Worm (Caenorhabditis elegans): ENCODE measurements around the gene srap-1.
A peak's percentile ranks its signal among the peaks of the same experiment; 100 is the strongest.

DNA sequence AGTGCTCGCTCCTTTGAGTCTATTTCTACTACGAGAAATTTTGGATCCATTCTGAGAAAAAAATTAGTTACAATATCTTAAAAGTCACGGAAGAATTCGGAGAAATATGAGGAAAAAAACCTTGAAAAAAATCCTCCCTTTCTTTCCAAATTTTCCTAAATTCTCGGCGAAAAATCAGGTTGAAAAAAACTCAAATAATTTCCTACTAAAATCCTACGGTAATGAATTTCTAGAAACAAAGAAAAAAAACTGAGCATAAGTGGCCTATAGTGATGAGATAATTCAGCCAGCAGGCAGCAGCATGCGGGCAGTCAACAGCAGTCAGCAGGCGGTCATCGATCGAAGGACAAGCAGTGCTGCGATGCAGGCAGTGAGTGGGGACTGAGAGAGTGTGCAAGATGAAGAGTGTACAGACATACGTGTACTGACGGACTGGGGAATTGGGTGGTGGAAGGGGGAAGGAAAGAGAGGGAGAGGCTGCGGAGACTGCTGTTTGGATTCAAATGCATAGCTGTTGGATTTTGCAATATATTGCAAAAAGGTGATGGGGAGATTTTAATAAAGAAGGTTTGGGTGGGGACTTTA is 18.2 kb upstream of the srap-1 start, which contains the start of gene lir-3:
- TF ChIP-seq aly-1 (tag; optimal IDR thresholded peaks at IDR 0.05): no peak
- no peak for TF ChIP-seq ama-1 (optimal IDR thresholded peaks at IDR 0.05)
- no peak for TF ChIP-seq hnd-1 (tag; optimal IDR thresholded peaks at IDR 0.05)
- no peak for TF ChIP-seq B0310.2 (tag; optimal IDR thresholded peaks at IDR 0.05)
- TF ChIP-seq sea-1 (GFP tag; conservative IDR thresholded peaks at IDR 0.05): no peak
- TF ChIP-seq F13C5.2 (tag; optimal IDR thresholded peaks at IDR 0.05): peak; percentile 44
- no peak for TF ChIP-seq flt-1 (GFP tag; IDR thresholded peaks at IDR 0.05)
- peak; percentile 65 for TF ChIP-seq hmg-4 (GFP tag; optimal IDR thresholded peaks at IDR 0.05)

Data from whole organism, early embryonic.